Fruit fly (Drosophila melanogaster): ENCODE results near the gene CG43082.
A peak's percentile ranks its signal among the peaks of the same experiment; 100 is the strongest.

CG43082 gene

DNA sequence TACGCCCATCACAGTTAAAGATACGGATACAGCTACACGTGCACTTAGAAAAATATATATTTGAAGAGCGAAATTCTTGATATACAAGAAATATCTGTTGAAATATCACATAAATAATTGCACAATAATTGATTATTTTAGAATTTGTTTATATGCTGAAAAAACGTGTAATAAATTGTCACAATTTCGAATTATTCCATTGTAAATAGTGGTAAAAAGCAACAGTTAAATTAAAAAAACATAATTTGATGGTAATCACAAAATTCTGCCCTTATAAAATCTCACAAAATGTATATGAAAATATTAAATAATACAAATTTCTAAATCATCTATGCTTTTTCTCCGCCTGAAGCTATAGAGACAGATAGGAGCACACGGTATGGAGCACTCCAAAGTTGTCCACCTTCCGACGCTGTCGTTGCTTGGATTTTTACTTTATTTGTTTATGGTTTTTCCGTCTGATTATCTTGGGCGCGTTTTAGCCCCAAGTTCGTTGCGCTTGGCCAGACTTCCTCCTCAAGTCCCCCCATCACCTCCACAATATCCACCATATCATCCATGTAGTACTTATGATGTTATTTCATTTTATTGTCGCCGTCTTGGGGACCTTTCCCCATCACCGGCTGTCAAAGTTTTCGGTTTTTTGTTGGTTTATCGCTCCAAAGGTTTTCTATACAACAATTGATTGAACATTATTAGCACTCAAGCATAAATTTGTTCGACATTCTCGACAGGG lies 42.8 kb downstream of the CG43082 start:
- no peak for TF ChIP-seq tj (GFP tag; optimal IDR thresholded peaks at IDR 0.05)
- TF ChIP-seq pad (GFP tag; optimal IDR thresholded peaks at IDR 0.05): no peak
- TF ChIP-seq CG5204 (GFP tag; optimal IDR thresholded peaks at IDR 0.05): no peak
- TF ChIP-seq CG7101 (tag; optimal IDR thresholded peaks at IDR 0.05): no peak
- TF ChIP-seq CG1620 (GFP tag; optimal IDR thresholded peaks at IDR 0.05): no peak
- TF ChIP-seq CG11617 (GFP tag; optimal IDR thresholded peaks at IDR 0.05): no peak
- no peak for TF ChIP-seq cnc (optimal IDR thresholded peaks at IDR 0.05)
- TF ChIP-seq Clk (GFP tag; optimal IDR thresholded peaks at IDR 0.05): no peak
- no peak for TF ChIP-seq Crg-1 (GFP tag; optimal IDR thresholded peaks at IDR 0.05)

DNA sequence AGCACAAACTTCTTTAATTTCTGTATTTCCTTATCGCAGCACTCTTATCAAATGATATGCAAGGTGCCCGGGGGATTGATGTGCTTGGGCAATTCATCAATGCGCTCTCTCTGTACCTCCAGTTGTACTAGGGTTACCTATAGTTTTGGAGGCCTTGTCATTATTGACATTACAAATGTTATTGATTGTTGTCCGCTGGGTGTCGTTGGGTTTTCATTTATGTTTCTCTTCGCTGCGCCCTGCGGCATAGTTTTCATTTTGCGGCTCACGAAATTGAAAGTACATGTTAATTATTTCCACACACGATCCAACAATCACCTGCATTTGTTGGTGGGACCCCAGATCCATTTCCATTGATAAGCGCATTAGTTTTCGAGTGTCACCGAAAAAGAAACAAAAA lies 44.5 kb downstream of the CG43082 start:
- TF ChIP-seq pad (GFP tag; optimal IDR thresholded peaks at IDR 0.05): no peak
- TF ChIP-seq Hr96 (GFP tag; optimal IDR thresholded peaks at IDR 0.05): no peak
- no peak for TF ChIP-seq bab1 (GFP tag; optimal IDR thresholded peaks at IDR 0.05)
- TF ChIP-seq CG33017 (tag; optimal IDR thresholded peaks at IDR 0.05): no peak

DNA sequence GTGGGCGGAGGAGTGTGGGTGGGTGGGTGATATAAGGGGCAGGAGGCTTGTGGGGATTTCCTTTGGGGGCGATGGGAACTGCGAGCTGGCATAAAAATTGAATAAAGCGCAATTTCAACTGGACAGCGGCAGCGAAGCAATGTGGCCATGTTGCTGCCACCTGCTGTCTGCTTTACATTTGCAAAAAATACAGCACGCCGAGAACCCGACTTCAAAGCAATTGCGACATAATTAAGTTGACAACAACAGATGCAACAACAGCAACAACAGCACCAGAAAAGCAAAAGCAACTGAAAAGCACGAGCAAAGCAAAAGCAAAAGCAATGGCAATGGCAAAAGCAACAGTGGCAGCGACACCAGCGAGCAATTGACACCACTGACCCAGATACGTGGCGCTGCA lies 46.5 kb downstream of the CG43082 start:
- TF ChIP-seq Mnt (GFP tag; optimal IDR thresholded peaks at IDR 0.05) (no peak), kay (GFP tag; ENCODE audit: borderline replicate concordance) (no peak), Hr96 (GFP tag; optimal IDR thresholded peaks at IDR 0.05) (no peak), CG33017 (tag; optimal IDR thresholded peaks at IDR 0.05) (no peak), tj (GFP tag; optimal IDR thresholded peaks at IDR 0.05) (no peak)

DNA sequence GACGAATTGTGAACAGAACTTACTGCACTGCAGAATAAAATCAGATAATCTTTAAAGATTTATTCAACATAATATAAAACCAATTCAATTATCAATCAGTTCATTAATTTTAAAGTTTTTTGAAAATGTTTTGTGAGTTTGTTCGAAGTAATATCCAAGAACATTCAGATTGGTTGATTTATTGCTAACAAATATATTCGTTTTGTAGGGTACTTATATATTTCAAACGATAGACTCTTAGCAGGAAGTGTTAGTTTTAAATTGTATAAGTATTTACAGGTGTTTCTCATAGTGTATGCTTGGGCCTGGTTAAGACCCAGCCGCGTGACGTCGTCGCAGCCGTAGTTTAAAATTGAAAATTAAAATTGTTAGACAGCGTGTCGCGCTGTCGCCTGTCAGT lies 46.9 kb downstream of the CG43082 start:
- TF ChIP-seq Clk (GFP tag; optimal IDR thresholded peaks at IDR 0.05) (no peak), bab1 (GFP tag; optimal IDR thresholded peaks at IDR 0.05) (peak; percentile 9)

DNA sequence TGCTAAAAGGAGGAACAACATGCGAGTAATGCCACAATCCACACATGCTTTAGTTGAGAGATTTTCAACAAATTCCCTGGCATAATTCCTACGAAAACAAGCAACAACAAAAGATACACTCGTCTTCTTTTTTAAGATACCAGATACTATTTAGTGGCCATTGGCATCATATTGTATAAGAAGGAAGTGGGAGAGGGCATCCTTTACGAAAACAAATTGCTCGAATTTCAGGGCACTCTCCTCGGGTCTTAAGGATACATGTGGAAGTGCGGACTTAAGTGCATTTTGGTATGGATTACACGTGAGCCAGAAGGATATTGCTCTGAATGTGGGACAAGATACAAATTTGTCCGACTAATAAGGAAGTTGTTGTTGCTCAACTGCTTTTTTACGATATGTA lies 48.5 kb downstream of the CG43082 start:
- TF ChIP-seq Clk (GFP tag; optimal IDR thresholded peaks at IDR 0.05) (no peak), CG33017 (tag; optimal IDR thresholded peaks at IDR 0.05) (no peak), cnc (optimal IDR thresholded peaks at IDR 0.05) (no peak), CG1620 (GFP tag; optimal IDR thresholded peaks at IDR 0.05) (no peak), toe (GFP tag; optimal IDR thresholded peaks at IDR 0.05) (no peak), CG11617 (GFP tag; optimal IDR thresholded peaks at IDR 0.05) (no peak), CG14711 (tag; optimal IDR thresholded peaks at IDR 0.05) (no peak), kay (GFP tag; ENCODE audit: borderline replicate concordance) (no peak)

DNA sequence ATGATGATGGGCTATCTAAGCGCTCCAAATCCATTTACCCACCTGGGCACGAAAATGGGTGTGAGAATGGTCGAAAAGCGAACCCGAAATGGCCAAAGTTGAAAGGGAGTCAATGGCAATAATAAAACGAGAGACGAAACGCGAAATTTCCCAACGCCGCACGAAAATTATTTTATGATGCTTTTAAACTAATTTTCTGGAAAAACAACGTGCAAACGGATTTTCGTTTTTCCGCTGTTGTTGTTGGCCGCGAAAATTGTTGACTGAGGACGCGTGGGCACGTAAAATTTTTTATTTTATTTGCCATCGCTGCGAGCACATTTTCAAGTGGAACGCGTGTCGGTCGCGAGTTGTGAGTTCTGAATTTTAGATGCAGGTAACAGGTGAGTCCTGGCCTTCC lies 49.5 kb downstream of the CG43082 start:
- TF ChIP-seq Mnt (GFP tag; optimal IDR thresholded peaks at IDR 0.05) (no peak), kay (GFP tag; ENCODE audit: borderline replicate concordance) (no peak), CG33017 (tag; optimal IDR thresholded peaks at IDR 0.05) (no peak), pad (GFP tag; optimal IDR thresholded peaks at IDR 0.05) (no peak), CG7101 (tag; optimal IDR thresholded peaks at IDR 0.05) (no peak), CG11617 (GFP tag; optimal IDR thresholded peaks at IDR 0.05) (no peak), Clk (GFP tag; optimal IDR thresholded peaks at IDR 0.05) (no peak), tj (GFP tag; optimal IDR thresholded peaks at IDR 0.05) (no peak), CG5204 (GFP tag; optimal IDR thresholded peaks at IDR 0.05) (no peak), cic (GFP tag; optimal IDR thresholded peaks at IDR 0.05) (no peak), CG12768 (GFP tag; optimal IDR thresholded peaks at IDR 0.05) (no peak), Crg-1 (GFP tag; optimal IDR thresholded peaks at IDR 0.05) (no peak), Hr96 (GFP tag; optimal IDR thresholded peaks at IDR 0.05) (no peak), CG14711 (tag; optimal IDR thresholded peaks at IDR 0.05) (no peak), ovo (GFP tag; optimal IDR thresholded peaks at IDR 0.05) (no peak), CG1620 (GFP tag; optimal IDR thresholded peaks at IDR 0.05) (no peak), cnc (optimal IDR thresholded peaks at IDR 0.05) (no peak), bab1 (GFP tag; optimal IDR thresholded peaks at IDR 0.05) (no peak)

Measured in whole organism, adult.